Worm (Caenorhabditis elegans): ENCODE measurements around the gene memi-1.

memi-1 gene

ce11 chrIV:4755929-4756655 is 4.1 kb downstream of the memi-1 start, which contains the start of the genes fbxb-77 and Y17G9B.11:
TSS of gene fbxb-77 (minus strand) at chrIV:4756157.
TSS of gene Y17G9B.11 (plus strand) at chrIV:4756605.
- TF ChIP-seq hlh-30 (tag; optimal IDR thresholded peaks at IDR 0.05; ENCODE audit: insufficient read depth) (no peak), Y5F2A.4 (GFP tag; optimal IDR thresholded peaks at IDR 0.05) (no peak), aha-1 (tag) (peak; percentile 90), unc-62 (GFP tag; optimal IDR thresholded peaks at IDR 0.05 in 1 of 2) (peak in 1 of 2 experiments; percentile 32), unc-62 (tag; optimal IDR thresholded peaks at IDR 0.05) (no peak)

- TF ChIP-seq nhr-76 (tag; optimal IDR thresholded peaks at IDR 0.05): no peak
- TF ChIP-seq ama-1 (optimal IDR thresholded peaks at IDR 0.05): no peak
- TF ChIP-seq unc-130 (GFP tag; optimal IDR thresholded peaks at IDR 0.05): peak; percentile 9
- no peak for TF ChIP-seq lin-39 (tag; optimal IDR thresholded peaks at IDR 0.05)
- TF ChIP-seq lir-3 (tag; optimal IDR thresholded peaks at IDR 0.05): no peak
- TF ChIP-seq lin-1 (GFP tag; IDR thresholded peaks at IDR 0.05): no peak
- TF ChIP-seq aha-1 (tag): no peak
- peak; percentile 56; the same call in 1 of the 2 replicates for TF ChIP-seq snpc-1.2 (GFP tag; IDR thresholded peaks at IDR 0.05)
These were observed 8.4 kb downstream of the memi-1 start, which contains the start of gene Y17G9B.4 for ce11 chrIV:4751814-4752213. TSS of gene Y17G9B.4 (plus strand) at chrIV:4752119.

DNA sequence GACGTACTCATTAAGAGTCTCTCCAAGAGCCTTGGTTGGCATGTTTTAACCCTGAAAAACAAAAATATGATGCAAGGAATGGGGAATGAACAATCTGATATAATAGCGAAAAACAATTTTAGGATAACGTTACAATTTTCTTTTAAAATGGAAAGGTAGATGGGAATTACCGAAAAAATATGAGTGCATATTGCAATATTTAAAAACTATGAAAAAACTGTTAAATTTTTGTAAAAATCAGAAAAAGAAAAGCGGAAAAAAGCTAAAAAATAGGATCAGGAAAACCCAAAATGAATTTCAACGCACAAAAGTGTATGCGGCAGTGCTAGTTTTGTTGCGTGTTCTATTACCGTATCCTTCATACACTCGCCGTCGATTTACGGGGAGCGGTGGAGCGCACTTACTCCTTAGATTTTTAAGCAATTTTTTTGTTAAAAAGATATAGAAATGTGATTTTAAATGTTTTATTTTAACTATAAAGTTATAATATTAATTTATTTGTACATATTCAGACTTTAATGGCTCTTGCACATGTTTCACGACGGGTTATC is 10.4 kb downstream of the memi-1 start, which contains the start of the genes rpl-20 and Y17G9B.5:
Gene rpl-20 (minus strand): TSS at position 51 of the 551 bp plus-strand sequence.
Gene Y17G9B.5 (plus strand): TSS at position 513 of the 551 bp plus-strand sequence.
- TF ChIP-seq attf-4 (tag; optimal IDR thresholded peaks at IDR 0.05) (peak; percentile 80), mes-2 (tag; optimal IDR thresholded peaks at IDR 0.05; ENCODE audit: poor library complexity, severe bottlenecking) (peak; percentile 99), lsy-2 (tag; optimal IDR thresholded peaks at IDR 0.05) (peak; percentile 100), php-3 (GFP tag; IDR thresholded peaks at IDR 0.05) (peak; percentile 99), mdl-1 (tag; optimal IDR thresholded peaks at IDR 0.05) (peak; percentile 22 to 92), T20F7.1 (GFP tag; optimal IDR thresholded peaks at IDR 0.05) (peak; percentile 98), F37D6.2 (tag; optimal IDR thresholded peaks at IDR 0.05) (peak; percentile 98), aha-1 (tag) (peak; percentile 99), ZK337.2 (GFP tag; IDR thresholded peaks at IDR 0.05) (peak; percentile 93), daf-19 (GFP tag; conservative IDR thresholded peaks at IDR 0.05) (peak; percentile 99), lin-39 (tag; optimal IDR thresholded peaks at IDR 0.05) (peak; percentile 91), nhr-6 (tag; optimal IDR thresholded peaks at IDR 0.05) (peak; percentile 99), mep-1 (tag; optimal IDR thresholded peaks at IDR 0.05) (peak; percentile 100), skn-1 (tag; optimal IDR thresholded peaks at IDR 0.05) (peak; percentile 99), R02D3.7 (tag; optimal IDR thresholded peaks at IDR 0.05) (peak; percentile 100), mxl-3 (GFP tag; optimal IDR thresholded peaks at IDR 0.05) (peak; percentile 95), snpc-4 (tag; optimal IDR thresholded peaks at IDR 0.05) (peak; percentile 65), hif-1 (tag; optimal IDR thresholded peaks at IDR 0.05) (peak; percentile 93 to 96), nhr-10 (tag; optimal IDR thresholded peaks at IDR 0.05) (peak; percentile 98), spr-3 (GFP tag; optimal IDR thresholded peaks at IDR 0.05) (peak; percentile 100), ceh-62 (tag; optimal IDR thresholded peaks at IDR 0.05) (peak; percentile 16), tra-1 (GFP tag; IDR thresholded peaks at IDR 0.05) (peak; percentile 99), dmd-9 (GFP tag; IDR thresholded peaks at IDR 0.05) (peak; percentile 99), nhr-11 (tag; optimal IDR thresholded peaks at IDR 0.05) (peak; percentile 100), lir-3 (tag; optimal IDR thresholded peaks at IDR 0.05) (peak; percentile 89), nhr-237 (tag; optimal IDR thresholded peaks at IDR 0.05) (peak; percentile 86), ztf-7 (tag; optimal IDR thresholded peaks at IDR 0.05) (peak; percentile 96), hlh-30 (tag; optimal IDR thresholded peaks at IDR 0.05; ENCODE audit: insufficient read depth) (peak; percentile 98), saeg-2 (GFP tag; IDR thresholded peaks at IDR 0.05) (peak; percentile 99), D1046.2 (GFP tag; IDR thresholded peaks at IDR 0.05) (peak; percentile 97), lin-29 (GFP tag; IDR thresholded peaks at IDR 0.05) (peak; percentile 99), dmd-6 (GFP tag; IDR thresholded peaks at IDR 0.05) (peak; percentile 100), sdz-12 (GFP tag; optimal IDR thresholded peaks at IDR 0.05) (peak; percentile 97), hmg-1.1 (GFP tag; IDR thresholded peaks at IDR 0.05) (peak; percentile 100), nhr-41 (GFP tag; IDR thresholded peaks at IDR 0.05) (peak; percentile 97), egl-27 (tag; optimal IDR thresholded peaks at IDR 0.05) (peak; percentile 53), Y75B8A.6 (GFP tag; IDR thresholded peaks at IDR 0.05) (peak; percentile 99), nhr-28 (tag; optimal IDR thresholded peaks at IDR 0.05) (peak; percentile 98)
